Worm (Caenorhabditis elegans): Measurements from ENCODE around the gene cutl-28.
A peak's percentile ranks its signal among the peaks of the same experiment; 100 is the strongest.

Gene cutl-28

DNA sequence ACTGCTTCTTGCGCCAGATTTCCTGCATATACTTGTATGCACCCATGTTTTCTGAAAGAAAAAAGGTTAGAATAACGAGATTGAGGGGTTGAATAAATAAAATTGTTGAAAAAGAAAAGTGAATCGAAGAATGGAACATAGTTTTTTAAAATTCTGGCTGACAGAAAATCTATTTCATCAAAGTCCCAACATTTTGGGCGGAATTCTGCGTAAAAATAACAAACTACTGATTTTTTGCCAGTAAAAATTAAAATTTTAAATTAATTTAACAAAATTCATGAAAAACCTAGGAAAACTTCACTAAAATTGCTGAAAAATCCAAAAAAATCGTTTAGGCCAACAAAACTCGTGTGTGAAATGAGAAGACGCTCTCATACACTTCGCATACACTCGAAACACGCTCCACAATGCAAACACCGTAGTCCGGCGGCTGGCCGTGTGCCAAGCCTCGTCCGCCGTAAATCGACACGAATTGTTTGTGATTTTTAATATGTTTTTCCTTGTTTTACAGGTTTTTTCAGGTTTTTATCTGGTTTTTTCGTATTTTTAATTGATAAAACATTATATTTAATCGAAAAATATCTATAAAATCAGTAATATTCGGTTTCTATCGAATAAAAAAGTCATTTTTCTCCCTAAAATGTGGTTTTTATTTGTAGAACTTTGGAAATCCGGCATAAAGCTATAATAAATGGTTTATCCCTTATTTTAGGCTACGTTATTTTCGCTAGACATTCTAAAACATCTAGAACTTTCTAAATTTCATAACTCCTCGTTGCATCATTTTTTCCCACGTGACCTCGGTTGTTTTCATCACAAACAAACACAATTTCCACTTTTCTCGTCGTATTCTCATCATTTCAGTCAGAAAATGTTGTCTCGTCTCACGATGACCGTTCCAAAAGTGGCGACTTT lies 29.5 kb upstream of the cutl-28 start, which contains the start of the genes rpl-15 and K11H12.8 (continued):
- peak; percentile 100 for TF ChIP-seq pha-4 (tag; optimal IDR thresholded peaks at IDR 0.05)
- TF ChIP-seq nhr-77 (tag; optimal IDR thresholded peaks at IDR 0.05), result peak; percentile 96

DNA sequence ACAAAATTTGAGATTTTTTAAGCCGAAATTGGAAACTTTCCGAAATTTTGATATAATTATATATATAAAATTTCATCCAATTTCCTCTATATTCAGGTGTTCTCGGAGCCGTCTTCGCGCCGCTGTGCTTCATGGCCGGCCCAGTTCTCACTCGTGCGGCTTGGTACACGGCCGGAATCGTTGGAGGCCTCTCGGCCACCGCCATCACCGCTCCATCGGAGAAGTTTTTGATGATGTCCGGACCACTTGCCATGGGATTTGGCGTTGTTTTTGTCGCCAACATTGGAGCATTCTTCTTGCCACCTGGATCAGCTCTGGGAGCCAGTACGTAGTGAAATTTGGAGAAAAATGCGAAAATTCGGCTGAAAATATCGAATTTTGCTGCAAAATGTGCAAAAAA lies 27.3 kb upstream of the cutl-28 start:
- no peak for TF ChIP-seq nfya-1 (tag; optimal IDR thresholded peaks at IDR 0.05; ENCODE audit: insufficient read depth)
- no peak for TF ChIP-seq zag-1 (tag; optimal IDR thresholded peaks at IDR 0.05)
- TF ChIP-seq mdl-1 (tag; optimal IDR thresholded peaks at IDR 0.05), result no peak
- no peak for TF ChIP-seq ceh-28 (tag; optimal IDR thresholded peaks at IDR 0.05)
- no peak for TF ChIP-seq hmg-11 (tag; optimal IDR thresholded peaks at IDR 0.05)

DNA sequence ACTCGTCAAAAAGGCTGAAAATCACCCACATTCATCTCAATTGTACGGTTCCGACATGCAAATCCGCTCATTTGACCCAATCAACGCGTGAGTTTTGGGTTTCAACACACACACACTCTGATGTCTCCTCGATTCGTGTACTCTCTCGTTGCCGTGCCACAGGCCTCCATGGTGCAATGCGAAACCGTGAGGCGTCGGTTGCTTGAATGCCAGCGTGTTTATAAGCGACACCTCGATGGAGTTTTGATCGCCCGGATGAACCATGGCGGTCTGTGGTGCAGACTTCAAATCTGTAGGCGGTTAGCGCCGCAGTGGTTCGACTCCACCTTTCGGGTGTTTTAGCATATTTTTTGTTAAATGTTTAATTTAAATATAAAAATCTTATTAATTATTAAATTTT lies 26.4 kb upstream of the cutl-28 start:
- peak; percentile 58 for TF ChIP-seq nfya-1 (tag; optimal IDR thresholded peaks at IDR 0.05; ENCODE audit: insufficient read depth)
- TF ChIP-seq elt-2 (tag; optimal IDR thresholded peaks at IDR 0.05), result peak; percentile 22
- TF ChIP-seq ztf-11 (tag; optimal IDR thresholded peaks at IDR 0.05), result no peak
- peak; percentile 13 for TF ChIP-seq lsy-12 (tag; optimal IDR thresholded peaks at IDR 0.05)
- no peak for TF ChIP-seq egl-5 (tag; optimal IDR thresholded peaks at IDR 0.05)
- TF ChIP-seq ceh-16 (tag; optimal IDR thresholded peaks at IDR 0.05), result no peak
- peak; percentile 5 for TF ChIP-seq nhr-23 (tag; optimal IDR thresholded peaks at IDR 0.05)
- TF ChIP-seq snpc-4 (tag; optimal IDR thresholded peaks at IDR 0.05), result peak; percentile 98
- peak; percentile 65 for TF ChIP-seq lin-39 (tag; optimal IDR thresholded peaks at IDR 0.05)
- TF ChIP-seq fkh-10 (GFP tag; optimal IDR thresholded peaks at IDR 0.05), result no peak
- peak; percentile 45 for TF ChIP-seq lin-15B (tag; optimal IDR thresholded peaks at IDR 0.05)
- TF ChIP-seq nhr-25 (tag; optimal IDR thresholded peaks at IDR 0.05), result no peak
- TF ChIP-seq R02D3.7 (tag; optimal IDR thresholded peaks at IDR 0.05), result peak; percentile 40
- peak; percentile 76 for TF ChIP-seq ama-1 (optimal IDR thresholded peaks at IDR 0.05)
- peak; percentile 40 for TF ChIP-seq skn-1 (tag; optimal IDR thresholded peaks at IDR 0.05)
- TF ChIP-seq pha-4 (tag; optimal IDR thresholded peaks at IDR 0.05), result peak; percentile 13

DNA sequence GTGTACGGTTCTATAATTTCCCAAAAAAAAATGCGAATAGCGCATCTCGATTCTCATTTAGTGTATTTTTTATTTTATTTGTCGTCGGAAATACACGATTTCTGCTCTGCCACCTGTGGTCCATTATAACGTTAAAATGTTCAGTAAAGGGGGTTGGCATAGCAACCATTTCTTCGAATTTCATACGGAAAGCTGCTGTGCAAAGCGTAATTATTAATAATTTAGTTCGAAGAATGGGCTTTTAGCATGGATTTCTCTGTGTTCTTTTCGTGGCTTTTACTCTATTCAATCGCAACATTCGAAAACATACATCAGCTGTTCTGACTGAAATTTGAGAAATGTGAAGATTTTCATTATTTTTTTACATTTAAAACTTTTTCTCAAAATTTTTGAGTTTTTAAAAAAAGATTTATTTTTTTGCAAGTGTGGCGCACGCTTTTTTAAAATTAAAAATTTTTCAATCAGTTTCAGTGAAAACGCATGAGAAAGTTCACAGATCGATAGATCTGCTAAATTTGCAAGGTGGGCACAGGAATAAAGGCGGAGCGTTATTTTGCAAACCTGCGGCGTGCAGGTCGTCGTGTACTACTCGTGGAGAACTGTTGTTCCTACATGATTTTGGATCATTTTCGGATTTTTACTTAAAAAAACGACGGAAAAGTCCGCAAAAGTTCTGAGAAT lies 25.7 kb upstream of the cutl-28 start:
- no peak for TF ChIP-seq fos-1 (tag; optimal IDR thresholded peaks at IDR 0.05)
- TF ChIP-seq elt-2 (tag; optimal IDR thresholded peaks at IDR 0.05), result peak; percentile 6
- TF ChIP-seq pha-4 (tag; optimal IDR thresholded peaks at IDR 0.05), result peak; percentile 28
- TF ChIP-seq lin-15B (tag; optimal IDR thresholded peaks at IDR 0.05), result no peak
- no peak for TF ChIP-seq nhr-67 (tag; optimal IDR thresholded peaks at IDR 0.05)
- TF ChIP-seq nhr-23 (tag; optimal IDR thresholded peaks at IDR 0.05), result no peak
- TF ChIP-seq elt-1 (tag; optimal IDR thresholded peaks at IDR 0.05), result no peak

DNA sequence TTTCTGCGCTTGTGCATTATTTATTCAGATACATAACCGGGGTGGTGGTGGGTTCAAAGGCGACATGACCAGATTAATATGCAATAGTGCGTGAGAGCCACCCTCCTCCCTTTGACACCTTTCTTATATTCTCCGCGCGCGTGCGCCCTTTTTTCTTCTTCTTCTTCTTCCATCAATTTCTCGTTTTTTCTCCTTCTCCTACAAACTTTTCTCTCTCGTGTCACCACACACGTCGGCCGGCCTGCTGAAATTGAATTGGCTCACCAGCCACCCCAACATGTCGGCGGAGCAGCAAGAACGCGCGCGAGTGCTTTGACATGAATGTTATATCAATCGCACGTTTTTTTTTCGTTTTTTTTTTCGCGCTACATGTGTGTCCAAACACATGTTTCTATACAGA lies 24.7 kb upstream of the cutl-28 start:
- TF ChIP-seq hmg-11 (tag; optimal IDR thresholded peaks at IDR 0.05) (peak; percentile 64), nfya-1 (tag; optimal IDR thresholded peaks at IDR 0.05; ENCODE audit: insufficient read depth) (peak; percentile 5), nhr-12 (tag; optimal IDR thresholded peaks at IDR 0.05) (no peak), egl-5 (tag; optimal IDR thresholded peaks at IDR 0.05) (no peak)

DNA sequence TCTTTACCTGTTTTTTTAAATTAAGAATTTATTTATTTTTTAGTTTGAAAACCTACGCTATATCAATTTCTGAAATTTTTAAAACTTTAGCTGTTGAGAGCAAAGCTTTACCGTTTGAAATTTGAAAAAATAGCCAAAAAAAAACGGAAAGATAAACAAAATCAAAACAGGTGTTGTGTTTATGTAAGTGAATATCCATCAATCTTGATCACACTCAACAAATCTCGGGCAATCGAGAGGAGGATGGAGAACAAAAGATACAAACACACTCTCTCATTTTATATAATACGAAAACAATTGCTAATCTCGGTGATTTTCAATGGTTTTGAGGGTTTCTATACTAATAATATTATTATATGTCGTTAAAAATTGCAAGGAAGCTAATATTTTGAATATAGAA lies 22.7 kb upstream of the cutl-28 start:
- TF ChIP-seq ztf-4 (tag; optimal IDR thresholded peaks at IDR 0.05) (no peak), zag-1 (tag; optimal IDR thresholded peaks at IDR 0.05) (no peak), nfya-1 (tag; optimal IDR thresholded peaks at IDR 0.05; ENCODE audit: insufficient read depth) (no peak), nhr-77 (tag; optimal IDR thresholded peaks at IDR 0.05) (no peak)

DNA sequence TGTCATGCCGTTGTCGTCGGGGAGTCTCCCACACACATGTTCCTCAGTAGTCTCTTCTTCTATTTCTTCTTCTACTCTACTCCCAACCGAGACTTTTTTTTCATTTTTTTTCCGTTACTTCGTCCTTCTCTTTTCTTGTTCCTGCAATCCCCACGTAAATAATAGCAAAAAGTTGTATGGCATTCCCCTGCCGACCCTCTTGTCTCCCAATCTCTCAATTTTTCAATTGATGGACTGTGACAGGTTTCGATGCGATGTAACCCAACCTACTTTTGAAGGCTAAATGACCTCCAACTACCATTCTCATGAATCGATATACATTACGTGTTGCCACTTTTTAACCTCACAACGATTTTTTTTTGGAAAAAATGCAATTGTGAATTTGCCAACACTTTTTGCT lies 20.2 kb upstream of the cutl-28 start:
- TF ChIP-seq nhr-28 (tag; optimal IDR thresholded peaks at IDR 0.05) (no peak), lsy-12 (tag; optimal IDR thresholded peaks at IDR 0.05) (no peak), unc-62 (GFP tag; optimal IDR thresholded peaks at IDR 0.05) (peak; percentile 76), fkh-2 (tag; optimal IDR thresholded peaks at IDR 0.05) (no peak), nhr-237 (tag; optimal IDR thresholded peaks at IDR 0.05) (no peak), hmg-11 (tag; optimal IDR thresholded peaks at IDR 0.05) (peak; percentile 49), snpc-4 (tag; optimal IDR thresholded peaks at IDR 0.05) (peak; percentile 18), nhr-77 (tag; optimal IDR thresholded peaks at IDR 0.05) (no peak), nfya-1 (tag; optimal IDR thresholded peaks at IDR 0.05; ENCODE audit: insufficient read depth) (no peak), fkh-10 (GFP tag; optimal IDR thresholded peaks at IDR 0.05) (no peak), ceh-16 (tag; optimal IDR thresholded peaks at IDR 0.05) (no peak), nhr-25 (tag; optimal IDR thresholded peaks at IDR 0.05) (peak; percentile 63), nhr-67 (tag; optimal IDR thresholded peaks at IDR 0.05) (no peak), pha-4 (tag; optimal IDR thresholded peaks at IDR 0.05) (no peak), ceh-28 (tag; optimal IDR thresholded peaks at IDR 0.05) (peak; percentile 23), egl-27 (tag; optimal IDR thresholded peaks at IDR 0.05) (peak; percentile 7), nhr-23 (tag; optimal IDR thresholded peaks at IDR 0.05) (no peak), mml-1 (tag; optimal IDR thresholded peaks at IDR 0.05) (no peak), elt-2 (tag; optimal IDR thresholded peaks at IDR 0.05) (no peak), zag-1 (tag; optimal IDR thresholded peaks at IDR 0.05) (no peak), pqm-1 (tag; optimal IDR thresholded peaks at IDR 0.05) (no peak), jun-1 (tag; optimal IDR thresholded peaks at IDR 0.05) (no peak), unc-39 (tag; optimal IDR thresholded peaks at IDR 0.05) (no peak), eor-1 (tag; optimal IDR thresholded peaks at IDR 0.05) (no peak)
